Fruit fly (Drosophila melanogaster): ENCODE data around the gene Cby.

- TF ChIP-seq CG33017 (tag; optimal IDR thresholded peaks at IDR 0.05) (no peak), CG14711 (tag; optimal IDR thresholded peaks at IDR 0.05) (no peak), Crg-1 (GFP tag; optimal IDR thresholded peaks at IDR 0.05) (no peak), bab1 (GFP tag; optimal IDR thresholded peaks at IDR 0.05) (no peak), ovo (GFP tag; optimal IDR thresholded peaks at IDR 0.05) (no peak), cic (GFP tag; optimal IDR thresholded peaks at IDR 0.05) (no peak), pad (GFP tag; optimal IDR thresholded peaks at IDR 0.05) (no peak), toe (GFP tag; optimal IDR thresholded peaks at IDR 0.05) (no peak), Clk (GFP tag; optimal IDR thresholded peaks at IDR 0.05) (no peak), CG11617 (GFP tag; optimal IDR thresholded peaks at IDR 0.05) (no peak), CG1620 (GFP tag; optimal IDR thresholded peaks at IDR 0.05) (no peak), Mnt (GFP tag; optimal IDR thresholded peaks at IDR 0.05) (no peak), cnc (optimal IDR thresholded peaks at IDR 0.05) (no peak)
These were observed 33.4 kb upstream of the Cby start for dm6 chr3R:21834234-21835070.

All from whole organism, adult.